Worm (Caenorhabditis elegans) whole organism, L2 larva: ENCODE measurements around the gene clr-1.

ENCODE experiments used
- R02D3.7 ChIP-seq: fragments of 150-350 bp; optimal IDR thresholded peaks from 2 replicates; lab custom pipeline; 2014; ENCODE audit warnings: missing biosample characterization, missing genetic modification characterization
- ZK546.5 ChIP-seq: sonication (generic microtip); optimal IDR thresholded peaks from 2 replicates; lab custom pipeline; 2017; ENCODE audit warnings: missing biosample characterization, missing genetic modification characterization
- mdl-1 ChIP-seq, 2 experiments: fragments of 150-350 bp in 1 of 2; sonication (generic microtip) in 1 of 2; optimal IDR thresholded peaks; 2 replicates each; lab custom pipeline; 2017; ENCODE audit warnings: missing biosample characterization in 2 of 2, missing genetic modification characterization in 2 of 2
- nhr-11 ChIP-seq: fragments of 150-350 bp; optimal IDR thresholded peaks from 2 replicates; lab custom pipeline; 2014; ENCODE audit warnings: missing biosample characterization, missing genetic modification characterization

DNA sequence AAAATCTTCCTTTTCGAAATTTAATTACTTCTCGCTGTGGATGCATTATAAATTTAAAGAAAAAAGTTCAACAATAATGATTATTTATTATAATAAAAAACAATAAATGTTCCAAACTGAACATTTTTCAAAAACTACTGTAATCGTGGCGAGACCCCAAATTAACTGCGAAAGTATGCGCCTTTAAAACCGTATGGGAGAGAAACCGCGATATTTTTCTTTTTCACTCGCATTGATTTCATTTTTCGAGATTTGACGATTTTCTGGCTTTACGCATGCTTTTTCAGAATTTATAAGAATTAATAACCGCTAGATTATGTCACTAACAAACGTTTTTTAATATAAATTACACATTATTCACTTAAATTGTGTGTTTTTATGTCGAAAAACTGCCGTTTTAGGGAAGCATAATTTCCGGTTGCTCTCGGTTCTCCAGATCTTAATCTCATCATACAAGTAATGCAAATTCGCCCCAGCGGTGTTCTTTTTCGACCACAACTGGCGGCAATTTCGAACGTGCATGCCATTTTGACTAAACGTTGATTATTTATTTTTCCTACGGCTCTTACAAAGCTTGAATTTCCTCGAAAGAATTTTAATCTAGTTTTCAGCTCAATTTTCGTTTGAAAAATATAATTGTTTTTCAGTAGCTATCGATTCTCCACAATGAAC lies 35.0 kb downstream of the clr-1 start, which contains the start of gene F12A10.8:
- no peak for TF ChIP-seq ZK546.5 (tag; lab: Kevin White, UChicago)
- TF ChIP-seq R02D3.7 = no peak
- TF ChIP-seq nhr-11 = no peak
- TF ChIP-seq mdl-1 (tag; optimal IDR thresholded peaks at IDR 0.05; lab: Kevin White, UChicago) = no peak
